Fruit fly (Drosophila melanogaster) Kc167 (cell line): ENCODE results near the gene Muc14A.

Source experiments
- Myc ChIP-seq: fragments of >200 bp; optimal IDR thresholded peaks from 2 replicates; lab custom pipeline; 2017; ENCODE audit warnings: missing external identifiers
- Sin3A ChIP-seq: fragments of >200 bp; optimal IDR thresholded peaks from 2 replicates; lab custom pipeline; 2018; ENCODE audit warnings: missing external identifiers
- h ChIP-seq: fragments of >200 bp; optimal IDR thresholded peaks from 3 replicates; lab custom pipeline; 2018; ENCODE audit warnings: missing external identifiers
- insv ChIP-seq: fragments of >200 bp; optimal IDR thresholded peaks from 3 replicates; lab custom pipeline; 2018; ENCODE audit warnings: missing external identifiers
- psq ChIP-seq: fragments of >200 bp; optimal IDR thresholded peaks from 2 replicates; lab custom pipeline; 2017; ENCODE audit warnings: missing external identifiers
- ttk ChIP-seq: sonication (Bioruptor generic); optimal IDR thresholded peaks from 2 replicates; lab custom pipeline; 2017; ENCODE audit warnings: missing external identifiers

Gene Muc14A

dm6 chrX:16088279-16088678, 79.4 kb downstream of the Muc14A start:
- TF ChIP-seq ttk (lab: Kevin White, UChicago) (no peak), h (lab: Kevin White, UChicago) (no peak), Sin3A (lab: Kevin White, UChicago) (no peak), Myc (lab: Kevin White, UChicago) (no peak), insv (lab: Kevin White, UChicago) (no peak), psq (lab: Kevin White, UChicago) (no peak)

dm6 chrX:16089012-16089963, 80.4 kb downstream of the Muc14A start:
- no peak for TF ChIP-seq insv (lab: Kevin White, UChicago)
- TF ChIP-seq Sin3A (lab: Kevin White, UChicago) = no peak
- no peak for TF ChIP-seq ttk (lab: Kevin White, UChicago)
- TF ChIP-seq psq (lab: Kevin White, UChicago) = no peak
- no peak for TF ChIP-seq Myc (lab: Kevin White, UChicago)
- TF ChIP-seq h (lab: Kevin White, UChicago) = no peak

dm6 chrX:16090179-16091144, 81.5 kb downstream of the Muc14A start:
- no peak for TF ChIP-seq h (lab: Kevin White, UChicago)
- TF ChIP-seq psq (lab: Kevin White, UChicago) = no peak
- TF ChIP-seq Sin3A (lab: Kevin White, UChicago) = no peak

- TF ChIP-seq Sin3A (lab: Kevin White, UChicago) = no peak
- TF ChIP-seq ttk (lab: Kevin White, UChicago) = no peak
- no peak for TF ChIP-seq insv (lab: Kevin White, UChicago)
- no peak for TF ChIP-seq psq (lab: Kevin White, UChicago)
- no peak for TF ChIP-seq h (lab: Kevin White, UChicago)
- no peak for TF ChIP-seq Myc (lab: Kevin White, UChicago)
Measured at dm6 chrX:16091431-16091990, 82.6 kb downstream of the Muc14A start, which contains the start of gene Tob. Tob (minus strand) TSS chrX:16091495.

- TF ChIP-seq ttk (lab: Kevin White, UChicago) (no peak), Myc (lab: Kevin White, UChicago) (no peak)
Measured at dm6 chrX:16092614-16093280, 83.8 kb downstream of the Muc14A start.

- no peak for TF ChIP-seq insv (lab: Kevin White, UChicago)
- TF ChIP-seq h (lab: Kevin White, UChicago) = no peak
- TF ChIP-seq Sin3A (lab: Kevin White, UChicago) = no peak
- no peak for TF ChIP-seq ttk (lab: Kevin White, UChicago)
- TF ChIP-seq Myc (lab: Kevin White, UChicago) = no peak
- no peak for TF ChIP-seq psq (lab: Kevin White, UChicago)
Measured at dm6 chrX:16096488-16096887, 87.6 kb downstream of the Muc14A start.

- TF ChIP-seq Sin3A (lab: Kevin White, UChicago) (no peak), insv (lab: Kevin White, UChicago) (no peak), Myc (lab: Kevin White, UChicago) (no peak), h (lab: Kevin White, UChicago) (no peak), psq (lab: Kevin White, UChicago) (no peak), ttk (lab: Kevin White, UChicago) (no peak)
Measured at dm6 chrX:16100726-16101351, 91.9 kb downstream of the Muc14A start.

dm6 chrX:16102338-16103218, 93.7 kb downstream of the Muc14A start:
- no peak for TF ChIP-seq insv (lab: Kevin White, UChicago)
- no peak for TF ChIP-seq Myc (lab: Kevin White, UChicago)

dm6 chrX:16103482-16103881, 94.6 kb downstream of the Muc14A start:
- TF ChIP-seq insv (lab: Kevin White, UChicago) (no peak), Sin3A (lab: Kevin White, UChicago) (no peak), Myc (lab: Kevin White, UChicago) (no peak), psq (lab: Kevin White, UChicago) (no peak)
